Worm (Caenorhabditis elegans): ENCODE data around the gene K07E3.9.

K07E3.9 gene

DNA sequence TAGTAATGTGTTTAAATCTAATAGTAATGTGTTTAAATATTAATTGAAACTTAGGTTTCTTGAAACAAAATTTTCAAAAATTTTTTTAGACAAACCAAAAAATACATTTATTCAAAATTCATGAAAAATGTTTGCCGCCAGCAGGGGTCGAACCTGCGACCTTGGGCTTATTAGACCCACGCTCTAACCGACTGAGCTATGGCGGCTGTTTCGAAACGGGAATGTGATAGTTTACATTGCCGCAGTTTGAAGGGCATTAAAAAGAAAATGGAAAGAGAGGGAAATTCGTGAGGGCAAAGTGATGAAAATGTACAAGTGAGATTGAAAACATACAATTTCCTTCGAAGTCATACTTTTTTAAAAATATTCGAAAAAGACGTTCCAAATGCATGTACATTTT, 48.5 kb downstream of the K07E3.9 start:
- TF ChIP-seq egl-27 (tag; optimal IDR thresholded peaks at IDR 0.05) (no peak), zag-1 (tag; optimal IDR thresholded peaks at IDR 0.05) (no peak), mbf-1 (tag; optimal IDR thresholded peaks at IDR 0.05) (no peak), gmeb-1 (tag; optimal IDR thresholded peaks at IDR 0.05) (peak; percentile 63), nhr-21 (tag; optimal IDR thresholded peaks at IDR 0.05) (peak; percentile 21), nhr-129 (tag; optimal IDR thresholded peaks at IDR 0.05) (peak; percentile 48), nhr-6 (tag; optimal IDR thresholded peaks at IDR 0.05) (no peak), ceh-82 (tag; optimal IDR thresholded peaks at IDR 0.05) (no peak), F13H6.1 (tag; optimal IDR thresholded peaks at IDR 0.05) (peak; percentile 15), crh-2 (tag; optimal IDR thresholded peaks at IDR 0.05) (peak; percentile 50), sma-9 (GFP tag; optimal IDR thresholded peaks at IDR 0.05) (peak; percentile 45), sma-9 (tag; optimal IDR thresholded peaks at IDR 0.05) (no peak), lin-13 (GFP tag; optimal IDR thresholded peaks at IDR 0.05) (peak; percentile 28), ama-1 (optimal IDR thresholded peaks at IDR 0.05) (no peak), Y55F3AM.14 (GFP tag; optimal IDR thresholded peaks at IDR 0.05) (no peak), ZK546.5 (tag; optimal IDR thresholded peaks at IDR 0.05) (no peak), ceh-16 (tag; optimal IDR thresholded peaks at IDR 0.05) (peak; percentile 16), lsy-2 (tag; optimal IDR thresholded peaks at IDR 0.05) (peak in 1 of 2 experiments; percentile 32), elt-1 (tag; optimal IDR thresholded peaks at IDR 0.05) (no peak), nhr-23 (tag; optimal IDR thresholded peaks at IDR 0.05) (no peak), nhr-77 (tag; optimal IDR thresholded peaks at IDR 0.05) (no peak), fos-1 (tag; optimal IDR thresholded peaks at IDR 0.05) (peak; percentile 38), sma-3 (GFP tag; optimal IDR thresholded peaks at IDR 0.05) (peak; percentile 37), nhr-25 (tag; optimal IDR thresholded peaks at IDR 0.05) (peak; percentile 2)

DNA sequence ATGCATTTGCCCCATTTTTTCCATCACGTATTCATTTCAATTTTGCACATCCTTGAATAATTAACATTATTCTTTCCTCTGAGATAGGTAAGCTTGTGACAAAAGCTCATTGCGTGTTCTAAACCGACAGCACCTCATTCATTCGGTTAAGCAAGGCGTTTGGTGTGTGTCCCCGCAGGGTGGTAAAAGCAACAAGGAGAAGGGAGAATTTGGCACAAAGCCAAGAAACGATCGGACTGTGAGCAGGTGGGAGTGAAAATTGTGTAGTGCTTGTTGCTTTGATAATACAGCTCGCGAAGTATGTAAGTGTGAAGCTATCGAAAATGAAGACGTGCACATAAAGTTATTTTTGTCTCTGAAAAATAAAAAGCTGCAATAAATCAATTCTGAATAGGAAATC, 49.1 kb downstream of the K07E3.9 start:
- TF ChIP-seq nhr-237 (tag; optimal IDR thresholded peaks at IDR 0.05) (no peak), lsy-2 (tag; optimal IDR thresholded peaks at IDR 0.05) (peak in 1 of 2 experiments; percentile 50), sem-4 (tag; optimal IDR thresholded peaks at IDR 0.05) (no peak), zag-1 (tag; optimal IDR thresholded peaks at IDR 0.05) (no peak), mbf-1 (tag; optimal IDR thresholded peaks at IDR 0.05) (no peak), C34F6.9 (tag; optimal IDR thresholded peaks at IDR 0.05) (peak; percentile 39), lin-13 (GFP tag; optimal IDR thresholded peaks at IDR 0.05) (peak; percentile 3), crh-2 (tag; optimal IDR thresholded peaks at IDR 0.05) (peak; percentile 24), lin-39 (tag; optimal IDR thresholded peaks at IDR 0.05) (no peak), Y55F3AM.14 (GFP tag; optimal IDR thresholded peaks at IDR 0.05) (no peak), alr-1 (tag; optimal IDR thresholded peaks at IDR 0.05) (no peak), nhr-12 (tag; optimal IDR thresholded peaks at IDR 0.05) (no peak), snpc-4 (tag; optimal IDR thresholded peaks at IDR 0.05) (no peak), egl-27 (tag; optimal IDR thresholded peaks at IDR 0.05) (no peak), nhr-77 (tag; optimal IDR thresholded peaks at IDR 0.05) (no peak), ceh-82 (tag; optimal IDR thresholded peaks at IDR 0.05) (no peak), nhr-21 (tag; optimal IDR thresholded peaks at IDR 0.05) (no peak), lin-11 (tag; optimal IDR thresholded peaks at IDR 0.05) (no peak), mdl-1 (tag; optimal IDR thresholded peaks at IDR 0.05) (no peak), unc-55 (GFP tag; optimal IDR thresholded peaks at IDR 0.05) (peak; percentile 52), ztf-11 (tag; optimal IDR thresholded peaks at IDR 0.05) (no peak), peb-1 (tag; optimal IDR thresholded peaks at IDR 0.05) (no peak), F13H6.1 (tag; optimal IDR thresholded peaks at IDR 0.05) (no peak), nhr-25 (tag; optimal IDR thresholded peaks at IDR 0.05) (no peak), sma-9 (GFP tag; optimal IDR thresholded peaks at IDR 0.05) (peak; percentile 13), sma-9 (tag; optimal IDR thresholded peaks at IDR 0.05) (no peak), unc-62 (GFP tag; optimal IDR thresholded peaks at IDR 0.05) (no peak), elt-1 (tag; optimal IDR thresholded peaks at IDR 0.05) (no peak), elt-3 (tag; optimal IDR thresholded peaks at IDR 0.05) (no peak), fos-1 (tag; optimal IDR thresholded peaks at IDR 0.05) (no peak), ceh-16 (tag; optimal IDR thresholded peaks at IDR 0.05) (no peak), ztf-4 (tag; optimal IDR thresholded peaks at IDR 0.05) (no peak), mab-5 (tag; optimal IDR thresholded peaks at IDR 0.05) (no peak), gmeb-1 (tag; optimal IDR thresholded peaks at IDR 0.05) (no peak), nhr-129 (tag; optimal IDR thresholded peaks at IDR 0.05) (peak; percentile 70), ama-1 (optimal IDR thresholded peaks at IDR 0.05) (no peak)

Measured in whole organism, L2 larva.